Fruit fly (Drosophila melanogaster): ENCODE data around the gene CG44303.
A peak's percentile ranks its signal among the peaks of the same experiment; 100 is the strongest.

The CG44303 gene

DNA sequence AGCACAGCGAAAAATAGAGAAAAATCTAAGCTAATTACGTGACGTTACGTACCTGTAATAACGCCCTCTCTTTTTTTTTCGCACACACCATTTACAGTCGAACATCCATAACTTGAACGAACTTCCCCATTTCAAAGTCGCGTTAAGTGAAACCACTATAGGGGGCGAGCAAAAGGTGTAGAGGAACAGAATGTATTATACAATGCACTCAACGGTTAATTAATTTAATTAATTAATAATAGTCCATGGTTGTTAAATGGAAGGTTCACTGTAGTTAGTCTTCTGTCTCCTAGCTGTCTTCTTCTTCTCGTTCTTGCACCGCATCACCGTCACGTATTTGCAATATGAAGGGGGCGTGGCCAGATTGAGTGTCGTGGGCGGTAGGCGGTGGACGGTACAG lies 45.6 kb downstream of the CG44303 start (continued):
- TF ChIP-seq Hr38 (GFP tag; optimal IDR thresholded peaks at IDR 0.05) (no peak), CG31627 (GFP tag; optimal IDR thresholded peaks at IDR 0.05) (no peak), ss (GFP tag; optimal IDR thresholded peaks at IDR 0.05) (no peak), CG10669 (GFP tag; optimal IDR thresholded peaks at IDR 0.05) (no peak), Eip93F (GFP tag; optimal IDR thresholded peaks at IDR 0.05) (no peak), achi (GFP tag; optimal IDR thresholded peaks at IDR 0.05) (peak; percentile 36), CG15336 (GFP tag; IDR thresholded peaks at IDR 0.05) (peak; percentile 67), fkh (GFP tag; optimal IDR thresholded peaks at IDR 0.05) (no peak), acj6 (GFP tag; optimal IDR thresholded peaks at IDR 0.05) (no peak), Eip75B (GFP tag; optimal IDR thresholded peaks at IDR 0.05) (peak; percentile 50), Sox15 (GFP tag; optimal IDR thresholded peaks at IDR 0.05) (no peak), dsx (GFP tag; optimal IDR thresholded peaks at IDR 0.05; ENCODE audit: poor library complexity, severe bottlenecking) (no peak), svp (GFP tag) (peak; percentile 39), Sox102F (GFP tag; optimal IDR thresholded peaks at IDR 0.05) (no peak)

dm6 chrX:6638123-6638522 lies 49.1 kb downstream of the CG44303 start:
- peak; percentile 75 for TF ChIP-seq fkh (GFP tag; optimal IDR thresholded peaks at IDR 0.05)
- TF ChIP-seq CG11902 (GFP tag; optimal IDR thresholded peaks at IDR 0.05), result no peak

Data from whole organism, prepupa.